Worm (Caenorhabditis elegans) whole organism, L4 larva: Measurements from ENCODE around the gene crh-2.

Experiments used
- D1046.2 ChIP-seq: fragments of 200-800 bp; sonication (Bioruptor generic); IDR thresholded peaks from 2 replicates; pipeline ENCODE4 v1.3.6; 2022; ENCODE audit warnings: missing genetic modification characterization, missing compliant biosample characterization
- F10B5.3 ChIP-seq: sonication (generic microtip); optimal IDR thresholded peaks from 2 replicates; lab custom pipeline; 2016; ENCODE audit warnings: mild to moderate bottlenecking, missing genetic modification characterization, missing compliant biosample characterization
- F37D6.2 ChIP-seq: sonication (generic microtip); optimal IDR thresholded peaks from 2 replicates; lab custom pipeline; 2016; ENCODE audit warnings: mild to moderate bottlenecking, missing genetic modification characterization, missing compliant biosample characterization
- T26A8.4 ChIP-seq: fragments of 200-800 bp; sonication (Bioruptor generic); IDR thresholded peaks from 2 replicates; pipeline ENCODE4 v1.3.6; 2022; ENCODE audit warnings: missing genetic modification characterization, missing compliant biosample characterization
- Y105C5A.15 ChIP-seq: fragments of 200-800 bp; sonication (Bioruptor generic); IDR thresholded peaks from 2 replicates; pipeline ENCODE4 v1.3.6; 2022; ENCODE audit warnings: missing genetic modification characterization, missing compliant biosample characterization
- Y48G9A.11 ChIP-seq: fragments of 200-800 bp; sonication (Bioruptor generic); IDR thresholded peaks from 2 replicates; pipeline ENCODE4 v1.3.6; 2022; ENCODE audit warnings: missing genetic modification reagents, missing genetic modification characterization, missing compliant biosample characterization
- Y5F2A.4 ChIP-seq: fragments of 200-800 bp; sonication (Bioruptor generic); optimal IDR thresholded peaks from 2 replicates; lab custom pipeline; 2018; ENCODE audit warnings: mild to moderate bottlenecking, missing genetic modification characterization, missing compliant biosample characterization
- aly-2 ChIP-seq: sonication (generic microtip); optimal IDR thresholded peaks from 2 replicates; lab custom pipeline; 2018; ENCODE audit warnings: missing biosample characterization, missing genetic modification characterization
- ama-1 ChIP-seq: fragments of 150-350 bp; optimal IDR thresholded peaks from 2 replicates; lab custom pipeline; 2014; ENCODE audit warnings: inconsistent platforms, mixed read lengths
- ceh-32 ChIP-seq: sonication (generic microtip); optimal IDR thresholded peaks from 2 replicates; lab custom pipeline; 2016; ENCODE audit warnings: mild to moderate bottlenecking, missing genetic modification characterization, missing compliant biosample characterization; ENCODE audit not compliant: poor library complexity
- ceh-44 ChIP-seq: fragments of 200-800 bp; sonication (Bioruptor generic); IDR thresholded peaks from 2 replicates; pipeline ENCODE4 v1.3.6; 2022; ENCODE audit warnings: missing genetic modification reagents, missing genetic modification characterization, missing compliant biosample characterization
- ceh-62 ChIP-seq: sonication (generic microtip); optimal IDR thresholded peaks from 2 replicates; lab custom pipeline; 2017; ENCODE audit warnings: missing biosample characterization, missing genetic modification characterization
- cey-2 ChIP-seq: sonication (generic microtip); optimal IDR thresholded peaks from 3 replicates; lab custom pipeline; 2017; ENCODE audit warnings: missing genetic modification characterization, mild to moderate bottlenecking, missing compliant biosample characterization, antibody characterized with exemption, borderline replicate concordance; ENCODE audit not compliant: insufficient read depth
- ctbp-1 ChIP-seq: fragments of 200-800 bp; sonication (Bioruptor generic); IDR thresholded peaks from 2 replicates; pipeline ENCODE4 v1.3.6; 2022; ENCODE audit warnings: missing genetic modification reagents, missing genetic modification characterization, missing compliant biosample characterization
- daf-16 ChIP-seq, 3 experiments: sonication (generic microtip); optimal IDR thresholded peaks; 2 replicates each; lab custom pipeline; 2016 to 2017; ENCODE audit warnings: missing genetic modification characterization in 3 of 3, missing genetic modification reagents in 3 of 3, mild to moderate bottlenecking in 2 of 3, missing compliant biosample characterization in 2 of 3, missing biosample characterization in 1 of 3, moderate library complexity in 1 of 3
- daf-8 ChIP-seq: fragments of 200-800 bp; sonication (Bioruptor generic); IDR thresholded peaks from 2 replicates; pipeline ENCODE4 v1.3.6; 2022; ENCODE audit warnings: missing genetic modification characterization, missing compliant biosample characterization
- dmd-8 ChIP-seq: fragments of 200-800 bp; sonication (Bioruptor generic); IDR thresholded peaks from 2 replicates; pipeline ENCODE4 v1.3.6; 2022; ENCODE audit warnings: missing genetic modification characterization, missing compliant biosample characterization
- egl-27 ChIP-seq: sonication (generic microtip); optimal IDR thresholded peaks from 3 replicates; lab custom pipeline; 2017; ENCODE audit warnings: missing biosample characterization, missing genetic modification reagents, missing genetic modification characterization
- fkh-10 ChIP-seq: fragments of 150-350 bp; optimal IDR thresholded peaks from 2 replicates; lab custom pipeline; 2014; ENCODE audit warnings: missing biosample characterization, missing genetic modification reagents, missing genetic modification characterization
- gei-8 ChIP-seq: fragments of 200-800 bp; sonication (Bioruptor generic); optimal IDR thresholded peaks from 2 replicates; lab custom pipeline; 2018; ENCODE audit warnings: mild to moderate bottlenecking, missing genetic modification characterization, missing compliant biosample characterization
- hif-1 ChIP-seq, 2 experiments: sonication (generic microtip); optimal IDR thresholded peaks; 2 replicates each; lab custom pipeline; 2016 to 2017; ENCODE audit warnings: missing compliant biosample characterization in 2 of 2, missing genetic modification characterization in 2 of 2, missing genetic modification reagents in 2 of 2, missing genotype in 2 of 2, mild to moderate bottlenecking in 1 of 2
- hlh-11 ChIP-seq: fragments of 200-800 bp; sonication (Bioruptor generic); optimal IDR thresholded peaks from 2 replicates; lab custom pipeline; 2018; ENCODE audit warnings: mild to moderate bottlenecking, missing genetic modification characterization, missing compliant biosample characterization
- hmg-1.1 ChIP-seq: fragments of 200-800 bp; sonication (Bioruptor generic); IDR thresholded peaks from 2 replicates; pipeline ENCODE4 v1.3.6; 2022; ENCODE audit warnings: missing genetic modification reagents, missing genetic modification characterization, missing compliant biosample characterization
- jun-1 ChIP-seq: fragments of 150-350 bp; optimal IDR thresholded peaks from 2 replicates; lab custom pipeline; 2014; ENCODE audit warnings: missing biosample characterization, missing genetic modification reagents, missing genetic modification characterization
- lim-7 ChIP-seq: fragments of 200-800 bp; sonication (Bioruptor generic); IDR thresholded peaks from 2 replicates; pipeline ENCODE4 v1.3.6; 2022; ENCODE audit warnings: missing genetic modification characterization, missing compliant biosample characterization
- lin-1 ChIP-seq: fragments of 200-800 bp; sonication (Bioruptor generic); IDR thresholded peaks from 2 replicates; pipeline ENCODE4 v1.3.6; 2022; ENCODE audit warnings: missing genetic modification reagents, missing genetic modification characterization, missing compliant biosample characterization
- lin-13 ChIP-seq: fragments of 150-350 bp; optimal IDR thresholded peaks from 2 replicates; lab custom pipeline; 2014; ENCODE audit warnings: missing biosample characterization, missing genetic modification reagents, missing genetic modification characterization
- lin-15B ChIP-seq: fragments of 150-350 bp; sonication (generic microtip); optimal IDR thresholded peaks from 3 replicates; lab custom pipeline; 2014; ENCODE audit warnings: missing biosample characterization, missing genetic modification characterization
- lin-29 ChIP-seq: fragments of 200-800 bp; sonication (Bioruptor generic); IDR thresholded peaks from 2 replicates; pipeline ENCODE4 v1.3.6; 2022; ENCODE audit warnings: missing genetic modification reagents, missing genetic modification characterization, missing compliant biosample characterization
- lsy-2 ChIP-seq, 2 experiments: fragments of 150-350 bp in 1 of 2; sonication (generic microtip) in 1 of 2; optimal IDR thresholded peaks; 2 replicates each; lab custom pipeline; 2014 to 2017; ENCODE audit warnings: missing biosample characterization in 2 of 2, missing genetic modification characterization in 2 of 2
- madf-5 ChIP-seq, 2 experiments: fragments of 200-800 bp; sonication (Bioruptor generic); IDR thresholded peaks; 2 replicates each; pipeline ENCODE4 v1.3.6; 2022; ENCODE audit warnings: missing compliant biosample characterization in 2 of 2, missing genetic modification characterization in 2 of 2
- madf-9 ChIP-seq: fragments of 200-800 bp; sonication (Bioruptor generic); conservative IDR thresholded peaks from 2 replicates; pipeline ENCODE4 v1.3.6; 2022; ENCODE audit warnings: missing genetic modification reagents, missing genetic modification characterization, missing compliant biosample characterization
- mdt-29 ChIP-seq: fragments of 200-800 bp; sonication (Bioruptor generic); IDR thresholded peaks from 2 replicates; pipeline ENCODE4 v1.3.6; 2022; ENCODE audit warnings: missing genetic modification reagents, missing genetic modification characterization, missing compliant biosample characterization
- mxl-2 ChIP-seq: fragments of 200-800 bp; sonication (Bioruptor generic); conservative IDR thresholded peaks from 2 replicates; pipeline ENCODE4 v1.3.6; 2022; ENCODE audit warnings: missing genetic modification reagents, missing genetic modification characterization, missing compliant biosample characterization
- nhr-10 ChIP-seq: fragments of 150-350 bp; optimal IDR thresholded peaks from 2 replicates; lab custom pipeline; 2014; ENCODE audit warnings: missing biosample characterization, missing genetic modification characterization
- nhr-237 ChIP-seq: sonication (generic microtip); optimal IDR thresholded peaks from 2 replicates; lab custom pipeline; 2017; ENCODE audit warnings: missing biosample characterization, missing genetic modification characterization
- nhr-28 ChIP-seq: fragments of 150-350 bp; optimal IDR thresholded peaks from 2 replicates; lab custom pipeline; 2014; ENCODE audit warnings: missing biosample characterization, missing genetic modification characterization
- nhr-41 ChIP-seq: fragments of 200-800 bp; sonication (Bioruptor generic); IDR thresholded peaks from 2 replicates; pipeline ENCODE4 v1.3.6; 2022; ENCODE audit warnings: missing genetic modification reagents, missing genetic modification characterization, missing compliant biosample characterization
- nhr-42 ChIP-seq: fragments of 200-800 bp; sonication (Bioruptor generic); IDR thresholded peaks from 2 replicates; pipeline ENCODE4 v1.3.6; 2022; ENCODE audit warnings: missing genetic modification characterization, missing compliant biosample characterization
- nhr-48 ChIP-seq: sonication (generic microtip); optimal IDR thresholded peaks from 2 replicates; lab custom pipeline; 2016; ENCODE audit warnings: mild to moderate bottlenecking, missing genetic modification characterization, missing compliant biosample characterization
- nhr-77 ChIP-seq: fragments of 150-350 bp; optimal IDR thresholded peaks from 2 replicates; lab custom pipeline; 2014; ENCODE audit warnings: missing biosample characterization, missing genetic modification characterization
- set-16 ChIP-seq: fragments of 200-800 bp; sonication (Bioruptor generic); IDR thresholded peaks from 2 replicates; pipeline ENCODE4 v1.3.6; 2022; ENCODE audit warnings: missing genetic modification reagents, missing genetic modification characterization, missing compliant biosample characterization
- skn-1 ChIP-seq: fragments of 150-350 bp; optimal IDR thresholded peaks from 2 replicates; lab custom pipeline; 2014; ENCODE audit warnings: missing biosample characterization, missing genetic modification characterization
- snpc-1.2 ChIP-seq: fragments of 200-800 bp; sonication (Bioruptor generic); IDR thresholded peaks from 2 replicates; pipeline ENCODE4 v1.3.6; 2022; ENCODE audit warnings: missing genetic modification reagents, missing genetic modification characterization, missing compliant biosample characterization
- snpc-4 ChIP-seq: fragments of 150-350 bp; optimal IDR thresholded peaks from 2 replicates; lab custom pipeline; 2014; ENCODE audit warnings: missing biosample characterization, missing genetic modification characterization
- tag-97 ChIP-seq: fragments of 200-800 bp; sonication (Bioruptor generic); IDR thresholded peaks from 2 replicates; pipeline ENCODE4 v1.3.6; 2022; ENCODE audit warnings: missing genetic modification characterization, missing compliant biosample characterization
- unc-130 ChIP-seq: sonication (generic microtip); optimal IDR thresholded peaks from 2 replicates; lab custom pipeline; 2016; ENCODE audit warnings: missing genetic modification reagents, missing genetic modification characterization, missing compliant biosample characterization
- vab-7 ChIP-seq: fragments of 200-800 bp; sonication (Bioruptor generic); IDR thresholded peaks from 2 replicates; pipeline ENCODE4 v1.3.6; 2022; ENCODE audit warnings: missing genetic modification reagents, missing genetic modification characterization, missing compliant biosample characterization
- zfp-2 ChIP-seq: sonication (generic microtip); optimal IDR thresholded peaks from 2 replicates; lab custom pipeline; 2016; ENCODE audit warnings: mild to moderate bottlenecking, missing genetic modification characterization, missing compliant biosample characterization
- zip-11 ChIP-seq: fragments of 200-800 bp; sonication (Bioruptor generic); IDR thresholded peaks from 2 replicates; pipeline ENCODE4 v1.3.6; 2022; ENCODE audit warnings: missing genetic modification characterization, missing compliant biosample characterization

Gene crh-2

DNA sequence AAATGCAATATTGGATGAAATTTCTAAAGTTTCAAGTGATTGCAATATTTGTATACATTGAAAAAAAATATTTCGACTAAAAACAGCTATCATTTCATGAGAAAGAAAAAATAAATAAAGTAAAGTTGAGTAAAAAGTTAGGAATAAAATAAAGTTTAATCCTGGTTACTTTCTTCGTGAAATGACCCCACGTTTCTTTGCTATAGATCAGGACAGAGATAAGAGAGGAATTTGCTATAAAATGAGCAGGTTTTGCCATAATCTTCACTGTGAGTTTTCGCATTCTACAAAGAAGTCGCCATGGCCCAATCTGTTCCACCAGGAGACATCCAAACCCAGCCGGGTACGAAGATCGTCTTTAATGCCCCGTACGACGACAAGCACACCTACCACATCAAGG, 6.7 kb upstream of the crh-2 start, which contains the start of gene msp-49:
Gene msp-49, plus strand, starts transcription at position 301 of the 400 bp plus-strand sequence.
- TF ChIP-seq snpc-1.2 (no peak), unc-130 (GFP tag; lab: Kevin White, UChicago) (no peak), F37D6.2 (no peak), hmg-1.1 (GFP tag; lab: Robert Waterston, UW) (no peak)
- TF ChIP-seq, all 104 proteins: peak for 0

ce11 chrII:5191766-5192165, 4.4 kb upstream of the crh-2 start:
- no peak for TF ChIP-seq daf-8 (GFP tag; lab: Robert Waterston, UW)
- no peak for TF ChIP-seq ctbp-1 (GFP tag; lab: Robert Waterston, UW)
- peak; percentile 18 for TF ChIP-seq jun-1 (tag; lab: Kevin White, UChicago)
- peak; percentile 81 for TF ChIP-seq nhr-28 (tag; lab: Kevin White, UChicago)
- TF ChIP-seq nhr-42 (GFP tag; lab: Robert Waterston, UW): no peak
- no peak for TF ChIP-seq dmd-8 (GFP tag; lab: Robert Waterston, UW)
- no peak for TF ChIP-seq daf-16 (GFP tag; optimal IDR thresholded peaks at IDR 0.05; lab: Kevin White, UChicago)
- peak; percentile 69 for TF ChIP-seq daf-16 (tag; optimal IDR thresholded peaks at IDR 0.05; lab: Kevin White, UChicago)
- TF ChIP-seq ceh-44: no peak
- TF ChIP-seq madf-9: no peak
- no peak for TF ChIP-seq Y48G9A.11 (GFP tag; lab: Robert Waterston, UW)
- no peak for TF ChIP-seq nhr-237
- no peak for TF ChIP-seq D1046.2 (GFP tag; lab: Robert Waterston, UW)
- TF ChIP-seq hlh-11: peak; percentile 67
- no peak for TF ChIP-seq snpc-4 (tag; lab: Kevin White, UChicago)
- TF ChIP-seq lim-7 (GFP tag; lab: Robert Waterston, UW): no peak
- no peak for TF ChIP-seq lin-15B (tag; lab: Kevin White, UChicago)
- no peak for TF ChIP-seq lin-29 (GFP tag; lab: Robert Waterston, UW)
- no peak for TF ChIP-seq lin-13 (GFP tag; lab: Kevin White, UChicago)
- no peak for TF ChIP-seq gei-8
- TF ChIP-seq nhr-77 (tag; lab: Kevin White, UChicago): peak; percentile 60
- no peak for TF ChIP-seq mxl-2 (GFP tag; lab: Robert Waterston, UW)
- no peak for TF ChIP-seq lin-1
- TF ChIP-seq tag-97 (GFP tag; lab: Robert Waterston, UW): no peak
- TF ChIP-seq T26A8.4 (GFP tag; lab: Robert Waterston, UW): no peak
- no peak for TF ChIP-seq ama-1 (lab: Kevin White, UChicago)
- TF ChIP-seq Y105C5A.15 (GFP tag; lab: Robert Waterston, UW): no peak
- TF ChIP-seq F10B5.3 (tag; lab: Kevin White, UChicago): no peak
- no peak for TF ChIP-seq zip-11 (GFP tag; lab: Robert Waterston, UW)
- TF ChIP-seq F37D6.2: no peak
- TF ChIP-seq zfp-2: no peak
- no peak for TF ChIP-seq lsy-2 (tag; optimal IDR thresholded peaks at IDR 0.05; lab: Kevin White, UChicago)
- TF ChIP-seq nhr-41 (GFP tag; lab: Robert Waterston, UW): no peak
- no peak for TF ChIP-seq fkh-10 (GFP tag; lab: Kevin White, UChicago)
- TF ChIP-seq nhr-10 (tag; lab: Kevin White, UChicago): no peak
- no peak for TF ChIP-seq egl-27 (tag; lab: Kevin White, UChicago)
- no peak for TF ChIP-seq madf-5 (GFP tag; IDR thresholded peaks at IDR 0.05; lab: Robert Waterston, UW)
- no peak for TF ChIP-seq ceh-32
- TF ChIP-seq aly-2 (tag; lab: Kevin White, UChicago): no peak
- TF ChIP-seq Y5F2A.4 (GFP tag; lab: Kevin White, UChicago): no peak
- no peak for TF ChIP-seq set-16 (GFP tag; lab: Robert Waterston, UW)
- TF ChIP-seq nhr-48 (tag; lab: Kevin White, UChicago): no peak
- TF ChIP-seq skn-1 (tag; lab: Kevin White, UChicago): no peak
- no peak for TF ChIP-seq vab-7 (GFP tag; lab: Robert Waterston, UW)
- TF ChIP-seq hmg-1.1 (GFP tag; lab: Robert Waterston, UW): no peak
- no peak for TF ChIP-seq mdt-29 (GFP tag; lab: Robert Waterston, UW)
- TF ChIP-seq ceh-62: no peak
- TF ChIP-seq hif-1 (tag; optimal IDR thresholded peaks at IDR 0.05; lab: Kevin White, UChicago): no peak
- no peak for TF ChIP-seq cey-2 (tag; lab: Kevin White, UChicago)
